Worm (Caenorhabditis elegans) whole organism, mixed stage, embryonic: ENCODE results near the gene abu-6.

ENCODE experiments used
- M03D4.4 ChIP-seq: sonication (generic microtip); optimal IDR thresholded peaks from 2 replicates; lab custom pipeline; 2017; ENCODE audit warnings: mild to moderate bottlenecking, missing genetic modification characterization, missing compliant biosample characterization
- bed-3 ChIP-seq: fragments of 200-800 bp; sonication (Bioruptor generic); optimal IDR thresholded peaks from 3 replicates; lab custom pipeline; 2018; ENCODE audit warnings: mild to moderate bottlenecking, missing genetic modification characterization, moderate library complexity, missing compliant biosample characterization
- blmp-1 ChIP-seq: fragments of 150-350 bp; optimal IDR thresholded peaks from 2 replicates; lab custom pipeline; 2014; ENCODE audit warnings: missing biosample characterization, missing genetic modification characterization
- ceh-39 ChIP-seq: fragments of 150-350 bp; optimal IDR thresholded peaks from 2 replicates; lab custom pipeline; 2014; ENCODE audit warnings: missing biosample characterization, missing genetic modification characterization
- ceh-43 ChIP-seq: fragments of 200-800 bp; sonication (Bioruptor generic); optimal IDR thresholded peaks from 2 replicates; lab custom pipeline; 2018; ENCODE audit warnings: mild to moderate bottlenecking, missing genetic modification characterization, moderate library complexity, missing compliant biosample characterization
- ceh-83 ChIP-seq: fragments of 200-800 bp; sonication (Bioruptor generic); optimal IDR thresholded peaks from 2 replicates; lab custom pipeline; 2018; ENCODE audit warnings: mild to moderate bottlenecking, missing genetic modification characterization, missing compliant biosample characterization
- ces-1 ChIP-seq: fragments of 150-350 bp; optimal IDR thresholded peaks from 2 replicates; lab custom pipeline; 2014; ENCODE audit warnings: missing biosample characterization, missing genetic modification reagents, missing genetic modification characterization
- cnd-1 ChIP-seq: fragments of 200-800 bp; sonication (Bioruptor generic); optimal IDR thresholded peaks from 2 replicates; lab custom pipeline; 2018; ENCODE audit warnings: mild to moderate bottlenecking, missing genetic modification characterization, missing compliant biosample characterization
- elt-1 ChIP-seq: sonication (generic microtip); optimal IDR thresholded peaks from 2 replicates; lab custom pipeline; 2017; ENCODE audit warnings: missing genetic modification characterization, mild to moderate bottlenecking, missing compliant biosample characterization, antibody characterized with exemption, moderate library complexity, borderline replicate concordance; ENCODE audit not compliant: insufficient read depth
- elt-3 ChIP-seq: fragments of 150-350 bp; optimal IDR thresholded peaks from 2 replicates; lab custom pipeline; 2014; ENCODE audit warnings: missing biosample characterization, missing genetic modification characterization
- flh-1 ChIP-seq: fragments of 200-800 bp; sonication (Bioruptor generic); optimal IDR thresholded peaks from 2 replicates; lab custom pipeline; 2018; ENCODE audit warnings: mild to moderate bottlenecking, missing genetic modification characterization, moderate library complexity, missing compliant biosample characterization
- ham-2 ChIP-seq: fragments of 200-800 bp; sonication (Bioruptor generic); optimal IDR thresholded peaks from 2 replicates; lab custom pipeline; 2018; ENCODE audit warnings: mild to moderate bottlenecking, missing genetic modification characterization, missing compliant biosample characterization
- lin-13 ChIP-seq: fragments of 150-350 bp; optimal IDR thresholded peaks from 2 replicates; lab custom pipeline; 2014; ENCODE audit warnings: missing biosample characterization, missing genetic modification characterization
- lin-32 ChIP-seq: fragments of 200-800 bp; sonication (Bioruptor generic); optimal IDR thresholded peaks from 2 replicates; lab custom pipeline; 2018; ENCODE audit warnings: mild to moderate bottlenecking, missing genetic modification characterization, missing compliant biosample characterization
- mab-5 ChIP-seq: fragments of 150-350 bp; optimal IDR thresholded peaks from 2 replicates; lab custom pipeline; 2014; ENCODE audit warnings: missing biosample characterization, missing genetic modification characterization
- mep-1 ChIP-seq: fragments of 150-350 bp; optimal IDR thresholded peaks from 2 replicates; lab custom pipeline; 2017; ENCODE audit warnings: missing biosample characterization, missing genetic modification reagents, missing genetic modification characterization, inconsistent platforms
- mls-2 ChIP-seq: sonication (generic microtip); optimal IDR thresholded peaks from 2 replicates; lab custom pipeline; 2016; ENCODE audit warnings: mild to moderate bottlenecking, missing genetic modification characterization, moderate library complexity, missing compliant biosample characterization
- nhr-12 ChIP-seq: fragments of 150-350 bp; optimal IDR thresholded peaks from 2 replicates; lab custom pipeline; 2014; ENCODE audit warnings: missing biosample characterization, missing genetic modification characterization
- nhr-2 ChIP-seq: fragments of 150-350 bp; optimal IDR thresholded peaks from 2 replicates; lab custom pipeline; 2014; ENCODE audit warnings: missing biosample characterization, missing genetic modification characterization
- nhr-237 ChIP-seq: fragments of 150-350 bp; optimal IDR thresholded peaks from 2 replicates; lab custom pipeline; 2014; ENCODE audit warnings: missing biosample characterization, missing genetic modification characterization
- nhr-28 ChIP-seq: fragments of 150-350 bp; optimal IDR thresholded peaks from 2 replicates; lab custom pipeline; 2014; ENCODE audit warnings: missing biosample characterization, missing genetic modification characterization
- pha-4 ChIP-seq: fragments of 150-350 bp; optimal IDR thresholded peaks from 2 replicates; lab custom pipeline; 2018; ENCODE audit warnings: missing biosample characterization, missing genetic modification reagents, missing genetic modification characterization
- sem-2 ChIP-seq: fragments of 200-800 bp; sonication (Bioruptor generic); optimal IDR thresholded peaks from 2 replicates; lab custom pipeline; 2018; ENCODE audit warnings: mild to moderate bottlenecking, missing genetic modification characterization, missing compliant biosample characterization
- snpc-4 ChIP-seq: fragments of 150-350 bp; optimal IDR thresholded peaks from 2 replicates; lab custom pipeline; 2014; ENCODE audit warnings: missing biosample characterization, missing genetic modification characterization
- sptf-1 ChIP-seq: sonication (generic microtip); optimal IDR thresholded peaks from 2 replicates; lab custom pipeline; 2017; ENCODE audit warnings: mild to moderate bottlenecking, missing genetic modification characterization, moderate library complexity, missing compliant biosample characterization
- tbx-8 ChIP-seq: fragments of 200-800 bp; sonication (Bioruptor generic); optimal IDR thresholded peaks from 2 replicates; lab custom pipeline; 2018; ENCODE audit warnings: mild to moderate bottlenecking, missing genetic modification characterization, moderate library complexity, missing compliant biosample characterization
- unc-120 ChIP-seq: sonication (generic microtip); optimal IDR thresholded peaks from 2 replicates; lab custom pipeline; 2017; ENCODE audit warnings: missing genetic modification characterization, missing compliant biosample characterization; ENCODE audit not compliant: poor library complexity, severe bottlenecking
- unc-39 ChIP-seq: fragments of 150-350 bp; optimal IDR thresholded peaks from 2 replicates; lab custom pipeline; 2014; ENCODE audit warnings: missing biosample characterization, missing genetic modification characterization
- unc-62 ChIP-seq: fragments of 150-350 bp; optimal IDR thresholded peaks from 2 replicates; lab custom pipeline; 2014; ENCODE audit warnings: missing biosample characterization, missing genetic modification reagents, missing genetic modification characterization
- zip-8 ChIP-seq: fragments of 150-350 bp; optimal IDR thresholded peaks from 2 replicates; lab custom pipeline; 2014; ENCODE audit warnings: missing biosample characterization, missing genetic modification characterization
- ztf-11 ChIP-seq: fragments of 150-350 bp; optimal IDR thresholded peaks from 2 replicates; lab custom pipeline; 2014; ENCODE audit warnings: missing biosample characterization, missing genetic modification characterization

abu-6 gene

DNA sequence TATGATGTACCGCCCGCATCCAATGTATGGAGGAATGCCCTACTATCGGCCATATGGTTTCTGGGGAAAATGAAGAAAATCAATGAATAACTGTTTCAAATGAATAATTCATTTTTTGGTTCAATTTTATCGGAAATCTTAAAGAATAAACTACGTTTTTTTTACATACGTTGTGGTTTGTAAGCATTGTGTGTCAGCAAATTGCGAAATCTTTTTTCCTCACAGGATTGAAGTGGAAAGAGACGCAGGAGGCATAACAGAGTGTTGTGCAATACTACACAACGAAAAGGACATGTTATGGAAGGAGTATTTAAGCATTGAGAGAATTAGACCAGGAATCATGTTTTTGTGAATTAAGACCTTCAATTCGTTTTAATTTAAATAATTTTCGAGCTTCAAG, 30.3 kb downstream of the abu-6 start:
- no peak for TF ChIP-seq elt-3
- TF ChIP-seq lin-32 (GFP tag; lab: Kevin White, UChicago), result no peak
- no peak for TF ChIP-seq M03D4.4 (tag; lab: Kevin White, UChicago)
- no peak for TF ChIP-seq ces-1
- TF ChIP-seq ham-2 (GFP tag; lab: Kevin White, UChicago), result no peak
- no peak for TF ChIP-seq blmp-1 (tag; lab: Kevin White, UChicago)
- TF ChIP-seq lin-13, result no peak
- TF ChIP-seq elt-1 (tag; lab: Kevin White, UChicago), result no peak

DNA sequence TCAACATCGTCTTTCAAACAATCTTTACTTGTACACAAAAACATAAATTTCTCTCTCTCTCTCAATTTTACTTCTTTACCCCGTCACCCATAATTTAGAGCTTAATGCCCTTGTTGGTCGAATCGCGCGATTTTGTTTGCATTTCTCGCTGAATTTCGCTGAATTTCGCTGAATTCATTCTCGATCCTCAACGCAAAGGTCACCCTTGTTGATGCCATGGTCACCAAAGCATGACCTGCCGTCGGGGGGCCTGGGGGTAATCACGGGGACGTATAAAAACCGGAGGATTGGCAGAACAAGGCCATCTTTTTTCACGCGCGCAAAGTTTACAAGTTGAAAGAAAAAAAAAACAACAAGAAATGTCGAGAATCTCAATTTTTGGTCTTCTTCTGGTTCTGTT, 31.7 kb downstream of the abu-6 start, which contains the start of gene F14F9.8:
Gene F14F9.8, plus strand, starts transcription at position 301 of the 400 bp plus-strand sequence.
- TF ChIP-seq elt-1 (tag; lab: Kevin White, UChicago), result no peak
- TF ChIP-seq blmp-1 (tag; lab: Kevin White, UChicago), result no peak
- no peak for TF ChIP-seq ztf-11 (tag; lab: Kevin White, UChicago)
- TF ChIP-seq lin-13, result no peak
- TF ChIP-seq nhr-28, result no peak
- no peak for TF ChIP-seq unc-120 (tag; lab: Kevin White, UChicago)
- TF ChIP-seq ceh-39, result no peak
- no peak for TF ChIP-seq nhr-2 (tag; lab: Kevin White, UChicago)
- no peak for TF ChIP-seq pha-4
- TF ChIP-seq cnd-1 (tag; lab: Kevin White, UChicago), result no peak
- TF ChIP-seq ham-2 (GFP tag; lab: Kevin White, UChicago), result no peak
- TF ChIP-seq sptf-1 (tag; lab: Kevin White, UChicago), result no peak
- no peak for TF ChIP-seq mab-5 (tag; lab: Kevin White, UChicago)
- TF ChIP-seq unc-39 (tag; lab: Kevin White, UChicago), result no peak
- TF ChIP-seq flh-1 (GFP tag; lab: Kevin White, UChicago), result no peak
- TF ChIP-seq ceh-83 (GFP tag; lab: Kevin White, UChicago), result no peak
- TF ChIP-seq nhr-12 (tag; lab: Kevin White, UChicago), result no peak
- no peak for TF ChIP-seq lin-32 (GFP tag; lab: Kevin White, UChicago)
- TF ChIP-seq ces-1, result no peak

DNA sequence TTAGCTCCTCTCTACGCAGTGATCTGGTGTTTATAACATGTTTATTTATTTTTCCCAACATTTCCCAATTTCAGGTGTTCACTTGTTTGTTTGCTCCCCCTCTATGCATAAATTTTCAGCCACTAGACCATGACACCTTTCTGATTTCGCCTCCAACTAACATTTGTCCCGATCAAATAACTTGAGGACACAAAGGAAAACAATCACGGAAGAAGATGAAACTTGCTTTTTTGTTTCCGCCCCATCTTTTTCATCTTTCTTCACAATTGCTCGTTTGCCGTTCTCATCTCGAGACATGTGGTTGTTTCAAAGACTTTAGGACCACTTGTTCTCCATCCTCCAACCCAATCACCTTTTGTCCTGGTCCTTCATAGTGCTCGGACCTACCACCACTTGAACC, 34.9 kb downstream of the abu-6 start, which contains the start of gene F14F9.5:
Gene F14F9.5, plus strand, starts transcription at position 301 of the 400 bp plus-strand sequence.
- TF ChIP-seq elt-1 (tag; lab: Kevin White, UChicago) (no peak), mls-2 (tag; lab: Kevin White, UChicago) (no peak), flh-1 (GFP tag; lab: Kevin White, UChicago) (no peak), sem-2 (no peak), lin-13 (no peak), nhr-2 (tag; lab: Kevin White, UChicago) (no peak), unc-120 (tag; lab: Kevin White, UChicago) (no peak), blmp-1 (tag; lab: Kevin White, UChicago) (no peak), lin-32 (GFP tag; lab: Kevin White, UChicago) (no peak), ces-1 (no peak)

DNA sequence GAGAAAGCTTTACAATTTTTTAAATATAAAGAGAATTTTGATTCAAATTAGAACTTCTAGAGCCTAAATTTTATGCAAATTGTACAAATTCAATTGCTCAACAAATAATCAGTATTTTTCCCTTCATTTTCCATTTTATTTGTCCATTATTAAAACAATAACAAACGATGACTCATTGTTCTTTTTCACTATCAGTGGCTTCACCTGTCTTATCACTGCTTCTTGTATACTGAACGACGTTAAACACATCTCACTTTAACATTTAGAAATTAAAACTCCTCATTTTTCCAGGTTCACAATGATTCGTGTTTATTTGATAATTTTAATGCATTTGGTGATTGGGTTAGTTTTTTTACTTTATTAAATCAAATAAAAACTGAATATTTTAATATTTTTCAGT, 42.0 kb downstream of the abu-6 start, which contains the start of gene sid-1:
Gene sid-1, plus strand, starts transcription at position 292 of the 400 bp plus-strand sequence.
- no peak for TF ChIP-seq mab-5 (tag; lab: Kevin White, UChicago)
- no peak for TF ChIP-seq mls-2 (tag; lab: Kevin White, UChicago)
- TF ChIP-seq bed-3, result no peak
- TF ChIP-seq ztf-11 (tag; lab: Kevin White, UChicago), result no peak

DNA sequence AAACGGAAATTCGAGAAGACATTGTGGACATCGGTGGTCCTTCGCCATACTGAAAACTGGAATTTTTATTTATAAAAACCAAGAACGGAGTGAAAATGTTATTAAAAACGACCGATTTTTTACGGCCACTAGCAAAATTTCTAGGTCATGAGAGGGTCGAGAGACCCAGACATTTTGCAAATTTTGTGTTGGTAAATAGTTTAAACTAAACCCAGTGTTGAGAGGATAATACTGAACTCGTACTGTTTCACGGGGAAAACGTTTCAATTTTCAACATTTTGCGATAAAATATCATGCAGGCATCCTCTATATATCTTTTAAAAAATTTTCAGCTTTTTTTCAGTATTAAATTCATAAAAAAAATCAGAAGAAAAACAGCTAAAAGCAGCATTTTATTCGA, 42.6 kb downstream of the abu-6 start, which contains the start of gene C04F5.9:
Gene C04F5.9, minus strand, starts transcription at position 101 of the 400 bp plus-strand sequence.
- TF ChIP-seq elt-1 (tag; lab: Kevin White, UChicago) (no peak), ham-2 (GFP tag; lab: Kevin White, UChicago) (no peak), lin-13 (no peak), flh-1 (GFP tag; lab: Kevin White, UChicago) (no peak)

DNA sequence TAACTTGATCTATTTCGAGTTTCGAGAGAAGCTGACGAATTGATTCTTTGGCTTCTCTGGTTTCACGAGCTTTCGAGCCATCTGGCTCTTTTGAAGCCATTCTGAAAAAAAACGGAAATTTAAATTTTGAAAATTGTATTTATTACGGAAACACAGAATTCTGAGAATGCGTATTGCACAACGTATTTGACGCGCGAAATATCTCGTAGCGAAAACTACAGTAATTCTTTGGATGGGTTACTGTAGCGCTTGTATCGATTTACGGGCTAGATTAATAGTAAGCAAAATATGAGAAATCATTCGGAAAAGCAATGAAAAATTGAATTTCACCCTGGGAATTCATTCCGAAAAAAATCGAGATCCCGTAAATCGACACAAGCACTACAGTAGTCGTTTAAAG, 48.0 kb downstream of the abu-6 start, which contains the start of gene C04F5.8:
Gene C04F5.8, minus strand, starts transcription at position 101 of the 400 bp plus-strand sequence.
- no peak for TF ChIP-seq snpc-4 (tag; lab: Kevin White, UChicago)
- TF ChIP-seq ztf-11 (tag; lab: Kevin White, UChicago), result no peak
- no peak for TF ChIP-seq mab-5 (tag; lab: Kevin White, UChicago)
- no peak for TF ChIP-seq nhr-237 (tag; lab: Kevin White, UChicago)
- no peak for TF ChIP-seq mep-1 (tag; lab: Kevin White, UChicago)
- no peak for TF ChIP-seq ceh-39
- TF ChIP-seq nhr-12 (tag; lab: Kevin White, UChicago), result no peak
- TF ChIP-seq M03D4.4 (tag; lab: Kevin White, UChicago), result no peak
- TF ChIP-seq unc-62 (GFP tag; lab: Kevin White, UChicago), result no peak
- TF ChIP-seq ham-2 (GFP tag; lab: Kevin White, UChicago), result no peak
- no peak for TF ChIP-seq mls-2 (tag; lab: Kevin White, UChicago)
- no peak for TF ChIP-seq zip-8 (tag; lab: Kevin White, UChicago)
- TF ChIP-seq tbx-8 (GFP tag; lab: Kevin White, UChicago), result no peak
- TF ChIP-seq nhr-2 (tag; lab: Kevin White, UChicago), result no peak
- TF ChIP-seq elt-1 (tag; lab: Kevin White, UChicago), result no peak
- no peak for TF ChIP-seq lin-13
- no peak for TF ChIP-seq ceh-43 (GFP tag; lab: Kevin White, UChicago)
- TF ChIP-seq, all 35 proteins: peak for 0
